Fruit fly (Drosophila melanogaster): ENCODE data around the gene dlg1.

- TF ChIP-seq CG10631 (GFP tag; optimal IDR thresholded peaks at IDR 0.05) (no peak), Gug (GFP tag; IDR thresholded peaks at IDR 0.05) (no peak), OdsH (GFP tag; optimal IDR thresholded peaks at IDR 0.05) (no peak), CG11762 (GFP tag; optimal IDR thresholded peaks at IDR 0.05; ENCODE audit: insufficient read depth) (no peak), CG16779 (tag; optimal IDR thresholded peaks at IDR 0.05) (no peak), Blimp-1 (GFP tag; optimal IDR thresholded peaks at IDR 0.05) (no peak), Eip93F (GFP tag; optimal IDR thresholded peaks at IDR 0.05) (no peak), Sox15 (GFP tag; optimal IDR thresholded peaks at IDR 0.05) (no peak), topi (GFP tag; optimal IDR thresholded peaks at IDR 0.05) (no peak), Hr38 (GFP tag; optimal IDR thresholded peaks at IDR 0.05) (no peak)
Measured at dm6 chrX:11457149-11457548, 87.7 kb downstream of the dlg1 start.

Data from whole organism, prepupa.